Fruit fly (Drosophila melanogaster) whole organism, prepupa: ENCODE data around the gene Or33a.

ENCODE experiments used
- Blimp-1 ChIP-seq: fragments of 200-800 bp; sonication (Bioruptor generic); optimal IDR thresholded peaks from 3 replicates; lab custom pipeline; 2017; ENCODE audit warnings: missing biosample characterization, missing genetic modification characterization, mild to moderate bottlenecking, moderate library complexity, missing genetic modification reagents
- CG10631 ChIP-seq: fragments of 200-800 bp; sonication (Bioruptor generic); optimal IDR thresholded peaks from 2 replicates; lab custom pipeline; 2016; ENCODE audit warnings: missing biosample characterization, missing genetic modification characterization
- CG10669 ChIP-seq: fragments of 200-800 bp; sonication (Bioruptor generic); optimal IDR thresholded peaks from 3 replicates; lab custom pipeline; 2018; ENCODE audit warnings: missing biosample characterization, mild to moderate bottlenecking, missing genetic modification characterization, moderate library complexity
- CG11294 ChIP-seq: fragments of 200-800 bp; sonication (Bioruptor generic); IDR thresholded peaks from 2 replicates; pipeline ENCODE4 v1.3.6; 2022; ENCODE audit warnings: missing biosample characterization, missing genetic modification characterization
- CG11762 ChIP-seq: fragments of 200-800 bp; sonication (Bioruptor generic); optimal IDR thresholded peaks from 3 replicates; lab custom pipeline; 2016; ENCODE audit warnings: missing biosample characterization, missing genetic modification characterization; ENCODE audit not compliant: insufficient read depth
- CG1621 ChIP-seq: fragments of 200-800 bp; sonication (Bioruptor generic); optimal IDR thresholded peaks from 3 replicates; lab custom pipeline; 2018; ENCODE audit warnings: missing biosample characterization, mild to moderate bottlenecking, missing genetic modification characterization
- CG16779 ChIP-seq: fragments of 200-800 bp; sonication (Bioruptor generic); optimal IDR thresholded peaks from 3 replicates; lab custom pipeline; 2017; ENCODE audit warnings: missing biosample characterization, mild to moderate bottlenecking, missing genetic modification characterization
- CG3032 ChIP-seq: fragments of 200-800 bp; optimal IDR thresholded peaks from 2 replicates; lab custom pipeline; 2019; ENCODE audit warnings: missing biosample characterization, mild to moderate bottlenecking, missing genetic modification characterization, moderate library complexity
- CG32006 ChIP-seq: fragments of 200-800 bp; sonication (Bioruptor generic); optimal IDR thresholded peaks from 3 replicates; lab custom pipeline; 2017; ENCODE audit warnings: missing biosample characterization, mild to moderate bottlenecking, missing genetic modification characterization
- CG34406 ChIP-seq: fragments of 200-800 bp; sonication (Bioruptor generic); optimal IDR thresholded peaks from 3 replicates; lab custom pipeline; 2016; ENCODE audit warnings: missing biosample characterization, missing genetic modification characterization
- CG4318 ChIP-seq: fragments of 200-800 bp; sonication (Bioruptor generic); optimal IDR thresholded peaks from 3 replicates; lab custom pipeline; 2017; ENCODE audit warnings: missing biosample characterization, mild to moderate bottlenecking, missing genetic modification characterization
- CG6163 ChIP-seq: fragments of 200-800 bp; sonication (Bioruptor generic); IDR thresholded peaks from 3 replicates; pipeline ENCODE4 v1.3.6; 2022; ENCODE audit warnings: missing biosample characterization, missing genetic modification characterization
- CG6276 ChIP-seq: fragments of 200-800 bp; sonication (Bioruptor generic); optimal IDR thresholded peaks from 2 replicates; lab custom pipeline; 2017; ENCODE audit warnings: missing biosample characterization, mild to moderate bottlenecking, missing genetic modification characterization
- CG6792 ChIP-seq: fragments of 200-800 bp; sonication (Bioruptor generic); optimal IDR thresholded peaks from 3 replicates; lab custom pipeline; 2016; ENCODE audit warnings: missing biosample characterization, missing genetic modification characterization
- CG8632 ChIP-seq: fragments of 200-800 bp; sonication (Bioruptor generic); optimal IDR thresholded peaks from 3 replicates; lab custom pipeline; 2016; ENCODE audit warnings: missing biosample characterization, missing genetic modification characterization
- Eip78C ChIP-seq: fragments of 200-800 bp; sonication (Bioruptor generic); peaks from one replicate; lab custom pipeline; 2016; ENCODE audit warnings: missing biosample characterization, missing genetic modification characterization
- Eip93F ChIP-seq: fragments of 200-800 bp; sonication (Bioruptor generic); optimal IDR thresholded peaks from 2 replicates; lab custom pipeline; 2016; ENCODE audit warnings: missing biosample characterization, mild to moderate bottlenecking, missing genetic modification characterization
- Ets21C ChIP-seq: fragments of 200-800 bp; sonication (Bioruptor generic); optimal IDR thresholded peaks from 3 replicates; lab custom pipeline; 2016; ENCODE audit warnings: missing biosample characterization, missing genetic modification characterization
- Ets96B ChIP-seq: fragments of 200-800 bp; optimal IDR thresholded peaks from 2 replicates; lab custom pipeline; 2019; ENCODE audit warnings: missing biosample characterization, mild to moderate bottlenecking, missing genetic modification characterization, moderate library complexity
- Gug ChIP-seq: fragments of 200-800 bp; sonication (Bioruptor generic); IDR thresholded peaks from 2 replicates; pipeline ENCODE4 v1.3.6; 2022; ENCODE audit warnings: missing biosample characterization, missing genetic modification characterization
- Hr38 ChIP-seq: sonication (Bioruptor generic); optimal IDR thresholded peaks from 2 replicates; lab custom pipeline; 2016; ENCODE audit warnings: missing biosample characterization, missing genetic modification characterization
- Hr4 ChIP-seq: fragments of 200-800 bp; sonication (Bioruptor generic); optimal IDR thresholded peaks from 3 replicates; lab custom pipeline; 2016; ENCODE audit warnings: missing biosample characterization, missing genetic modification characterization
- Lpt ChIP-seq: fragments of 200-800 bp; sonication (Bioruptor generic); optimal IDR thresholded peaks from 3 replicates; lab custom pipeline; 2016; ENCODE audit warnings: missing biosample characterization, missing genetic modification characterization
- Met ChIP-seq: fragments of 200-800 bp; sonication (Bioruptor generic); optimal IDR thresholded peaks from 3 replicates; lab custom pipeline; 2016; ENCODE audit warnings: missing biosample characterization, missing genetic modification characterization
- Smox ChIP-seq: fragments of 200-800 bp; sonication (Bioruptor generic); optimal IDR thresholded peaks from 3 replicates; lab custom pipeline; 2016; ENCODE audit warnings: missing biosample characterization, missing genetic modification characterization
- Sox102F ChIP-seq: fragments of 200-800 bp; sonication (Bioruptor generic); optimal IDR thresholded peaks from 2 replicates; lab custom pipeline; 2016; ENCODE audit warnings: missing biosample characterization, mild to moderate bottlenecking, missing genetic modification characterization
- Sox14 ChIP-seq: fragments of 200-800 bp; sonication (Bioruptor generic); optimal IDR thresholded peaks from 3 replicates; lab custom pipeline; 2016; ENCODE audit warnings: missing biosample characterization, missing genetic modification characterization
- Sox15 ChIP-seq: fragments of 200-800 bp; sonication (Bioruptor generic); optimal IDR thresholded peaks from 3 replicates; lab custom pipeline; 2016; ENCODE audit warnings: missing biosample characterization, missing genetic modification characterization
- acj6 ChIP-seq: fragments of 200-800 bp; sonication (Bioruptor generic); optimal IDR thresholded peaks from 3 replicates; lab custom pipeline; 2016; ENCODE audit warnings: missing biosample characterization, missing genetic modification characterization
- eg ChIP-seq: fragments of 200-800 bp; sonication (Bioruptor generic); IDR thresholded peaks from 3 replicates; pipeline ENCODE4 v1.3.6; 2022; ENCODE audit warnings: missing biosample characterization, missing genetic modification characterization
- fd59A ChIP-seq: fragments of 200-800 bp; sonication (Bioruptor generic); optimal IDR thresholded peaks from 2 replicates; lab custom pipeline; 2017; ENCODE audit warnings: missing biosample characterization, mild to moderate bottlenecking, missing genetic modification characterization, missing genetic modification reagents
- fd85E ChIP-seq: fragments of 200-800 bp; sonication (Bioruptor generic); optimal IDR thresholded peaks from 3 replicates; lab custom pipeline; 2016; ENCODE audit warnings: missing biosample characterization, missing genetic modification characterization
- fkh ChIP-seq: fragments of 200-800 bp; sonication (Bioruptor generic); optimal IDR thresholded peaks from 3 replicates; lab custom pipeline; 2017; ENCODE audit warnings: missing biosample characterization, mild to moderate bottlenecking, missing genetic modification characterization, moderate library complexity
- lz ChIP-seq: fragments of 200-800 bp; sonication (Bioruptor generic); optimal IDR thresholded peaks from 3 replicates; lab custom pipeline; 2016; ENCODE audit warnings: missing biosample characterization, missing genetic modification characterization
- net ChIP-seq: fragments of 200-800 bp; sonication (Bioruptor generic); optimal IDR thresholded peaks from 3 replicates; lab custom pipeline; 2016; ENCODE audit warnings: missing biosample characterization, missing genetic modification characterization
- pdm3 ChIP-seq: fragments of 200-800 bp; sonication (Bioruptor generic); optimal IDR thresholded peaks from 3 replicates; lab custom pipeline; 2016; ENCODE audit warnings: missing biosample characterization, missing genetic modification characterization
- spab ChIP-seq: fragments of 200-800 bp; sonication (Bioruptor generic); optimal IDR thresholded peaks from 2 replicates; lab custom pipeline; 2017; ENCODE audit warnings: missing biosample characterization, mild to moderate bottlenecking, missing genetic modification characterization, missing genetic modification reagents
- ss ChIP-seq, 2 experiments: fragments of 200-800 bp; sonication (Bioruptor generic); optimal IDR thresholded peaks; 2 replicates in 1 of 2; 3 replicates in 1 of 2; lab custom pipeline; 2017 to 2018; ENCODE audit warnings: mild to moderate bottlenecking in 2 of 2, missing biosample characterization in 2 of 2, missing genetic modification characterization in 2 of 2, moderate library complexity in 1 of 2
- topi ChIP-seq: fragments of 200-800 bp; sonication (Bioruptor generic); optimal IDR thresholded peaks from 3 replicates; lab custom pipeline; 2016; ENCODE audit warnings: missing biosample characterization, missing genetic modification characterization

Gene Or33a

dm6 chr2L:11958729-11959128 lies 24.4 kb downstream of the Or33a start:
- TF ChIP-seq Met (GFP tag; lab: Kevin White, UChicago) (no peak), fkh (no peak), topi (no peak), CG16779 (tag; lab: Kevin White, UChicago) (no peak), fd85E (no peak), CG10631 (GFP tag; lab: Kevin White, UChicago) (peak; percentile 13), Sox102F (no peak), Sox14 (GFP tag; lab: Kevin White, UChicago) (no peak), Ets96B (tag; lab: Kevin White, UChicago) (peak; percentile 11), Eip93F (GFP tag; lab: Kevin White, UChicago) (no peak), Lpt (GFP tag; lab: Kevin White, UChicago) (no peak), CG3032 (tag; lab: Kevin White, UChicago) (peak; percentile 6), CG32006 (GFP tag; lab: Kevin White, UChicago) (peak; percentile 51), Hr4 (peak; percentile 5), CG4318 (GFP tag; lab: Kevin White, UChicago) (no peak), Eip78C (GFP tag; lab: Kevin White, UChicago) (peak; percentile 69), CG10669 (GFP tag; lab: Kevin White, UChicago) (no peak), Sox15 (GFP tag; lab: Kevin White, UChicago) (no peak)
- TF ChIP-seq, all 60 proteins: peak for 6

dm6 chr2L:11960909-11961308 lies 26.6 kb downstream of the Or33a start:
- TF ChIP-seq CG4318 (GFP tag; lab: Kevin White, UChicago) (no peak), fkh (peak; percentile 68)

dm6 chr2L:11963422-11964322 lies 29.4 kb downstream of the Or33a start:
- TF ChIP-seq Ets21C (GFP tag; lab: Kevin White, UChicago) (no peak), CG11294 (GFP tag; lab: Robert Waterston, UW) (no peak), CG6163 (0 out of 3 replicates have a peak, but pooled peaks have one; percentile 40), eg (GFP tag; lab: Robert Waterston, UW) (0 out of 3 replicates have a peak, but pooled peaks have one; percentile 12), CG11762 (GFP tag; lab: Kevin White, UChicago) (no peak), CG6276 (GFP tag; lab: Kevin White, UChicago) (peak; percentile 21), CG8632 (GFP tag; lab: Kevin White, UChicago) (peak; percentile 13), fd59A (GFP tag; lab: Kevin White, UChicago) (no peak), Eip78C (GFP tag; lab: Kevin White, UChicago) (peak; percentile 46), Hr38 (GFP tag; lab: Kevin White, UChicago) (no peak)

dm6 chr2L:11965610-11966594 lies 31.6 kb downstream of the Or33a start:
- no peak for TF ChIP-seq spab (GFP tag; lab: Kevin White, UChicago)
- no peak for TF ChIP-seq fd85E
- peak; percentile 20 for TF ChIP-seq CG6792 (GFP tag; lab: Kevin White, UChicago)
- TF ChIP-seq fd59A (GFP tag; lab: Kevin White, UChicago): peak; percentile 67
- no peak for TF ChIP-seq Sox15 (GFP tag; lab: Kevin White, UChicago)
- TF ChIP-seq lz (GFP tag; lab: Kevin White, UChicago): peak; percentile 61
- TF ChIP-seq CG10669 (GFP tag; lab: Kevin White, UChicago): no peak
- TF ChIP-seq CG34406 (GFP tag; lab: Kevin White, UChicago): peak; percentile 26
- TF ChIP-seq CG4318 (GFP tag; lab: Kevin White, UChicago): no peak
- no peak for TF ChIP-seq CG1621
- TF ChIP-seq Smox (GFP tag; lab: Kevin White, UChicago): peak; percentile 48
- peak; percentile 21 for TF ChIP-seq Hr4
- TF ChIP-seq Blimp-1 (GFP tag; lab: Kevin White, UChicago): peak; percentile 84
- peak; percentile 83 for TF ChIP-seq Eip78C (GFP tag; lab: Kevin White, UChicago)
- TF ChIP-seq CG32006 (GFP tag; lab: Kevin White, UChicago): peak; percentile 48
- TF ChIP-seq pdm3: peak; percentile 15
- peak; percentile 1 to 50 for TF ChIP-seq ss (GFP tag; optimal IDR thresholded peaks at IDR 0.05; lab: Kevin White, UChicago)
- TF ChIP-seq net (GFP tag; lab: Kevin White, UChicago): no peak
- peak; percentile 13 for TF ChIP-seq CG3032 (tag; lab: Kevin White, UChicago)
- peak; percentile 74 for TF ChIP-seq CG10631 (GFP tag; lab: Kevin White, UChicago)
- TF ChIP-seq acj6 (GFP tag; lab: Kevin White, UChicago): peak; percentile 55
- TF ChIP-seq eg (GFP tag; lab: Robert Waterston, UW): no peak
- no peak for TF ChIP-seq CG11762 (GFP tag; lab: Kevin White, UChicago)
- TF ChIP-seq Gug: no peak
- TF ChIP-seq Ets96B (tag; lab: Kevin White, UChicago): no peak
